Fruit fly (Drosophila melanogaster) whole organism, embryonic: ENCODE results near the gene CG14669.

Experiments used
- CG10959 ChIP-seq: fragments of 200-800 bp; sonication (Bioruptor generic); IDR thresholded peaks from 2 replicates; pipeline ENCODE4 v1.3.6; 2022; ENCODE audit warnings: missing biosample characterization, missing genetic modification characterization
- CG11247 ChIP-seq: fragments of 200-800 bp; sonication (Bioruptor generic); IDR thresholded peaks from 2 replicates; pipeline ENCODE4 v1.3.6; 2022; ENCODE audit warnings: missing biosample characterization, missing genetic modification characterization
- CG12104 ChIP-seq: fragments of 200-800 bp; sonication (Bioruptor generic); optimal IDR thresholded peaks from 3 replicates; lab custom pipeline; 2016; ENCODE audit warnings: missing biosample characterization, missing genetic modification characterization
- CG12299 ChIP-seq: fragments of 200-800 bp; sonication (Bioruptor generic); optimal IDR thresholded peaks from 2 replicates; lab custom pipeline; 2018; ENCODE audit warnings: missing biosample characterization, mild to moderate bottlenecking, missing genetic modification characterization
- CG13775 ChIP-seq: fragments of 200-800 bp; sonication (Bioruptor generic); optimal IDR thresholded peaks from 3 replicates; lab custom pipeline; 2017; ENCODE audit warnings: missing biosample characterization, mild to moderate bottlenecking, missing genetic modification characterization
- CG15011 ChIP-seq: fragments of 200-800 bp; sonication (Bioruptor generic); optimal IDR thresholded peaks from 3 replicates; lab custom pipeline; 2018; ENCODE audit warnings: missing biosample characterization, mild to moderate bottlenecking, missing genetic modification characterization
- CG15269 ChIP-seq: fragments of 200-800 bp; sonication (Bioruptor generic); optimal IDR thresholded peaks from 2 replicates; lab custom pipeline; 2018; ENCODE audit warnings: missing biosample characterization, mild to moderate bottlenecking, missing genetic modification characterization, moderate library complexity
- CG15696 ChIP-seq: fragments of 200-800 bp; sonication (Bioruptor generic); optimal IDR thresholded peaks from 2 replicates; lab custom pipeline; 2019; ENCODE audit warnings: missing biosample characterization, mild to moderate bottlenecking, missing genetic modification characterization, moderate library complexity
- CG16863 ChIP-seq: fragments of 200-800 bp; sonication (Bioruptor generic); optimal IDR thresholded peaks from 3 replicates; lab custom pipeline; 2016; ENCODE audit warnings: missing biosample characterization, missing genetic modification characterization
- CG17186 ChIP-seq: fragments of 200-800 bp; sonication (Bioruptor generic); optimal IDR thresholded peaks from 3 replicates; lab custom pipeline; 2017; ENCODE audit warnings: missing biosample characterization, missing genetic modification reagents, missing genetic modification characterization
- CG17829 ChIP-seq: fragments of 200-800 bp; optimal IDR thresholded peaks from 2 replicates; lab custom pipeline; 2019; ENCODE audit warnings: missing biosample characterization, mild to moderate bottlenecking, missing genetic modification characterization, moderate library complexity
- CG17912 ChIP-seq: fragments of 200-800 bp; sonication (Bioruptor generic); optimal IDR thresholded peaks from 2 replicates; lab custom pipeline; 2018; ENCODE audit warnings: missing biosample characterization, mild to moderate bottlenecking, missing genetic modification characterization
- CG2120 ChIP-seq: fragments of 200-800 bp; sonication (Bioruptor generic); optimal IDR thresholded peaks from 3 replicates; lab custom pipeline; 2016; ENCODE audit warnings: missing biosample characterization, missing genetic modification characterization
- CG2712 ChIP-seq: fragments of 200-800 bp; optimal IDR thresholded peaks from 3 replicates; lab custom pipeline; 2019; ENCODE audit warnings: missing biosample characterization, mild to moderate bottlenecking, missing genetic modification characterization, moderate library complexity
- CG3847 ChIP-seq: fragments of 200-800 bp; sonication (Bioruptor generic); IDR thresholded peaks from 2 replicates; pipeline ENCODE4 v1.3.6; 2022; ENCODE audit warnings: missing biosample characterization, missing genetic modification characterization
- CG4360 ChIP-seq: fragments of 200-800 bp; sonication (Bioruptor generic); IDR thresholded peaks from 2 replicates; pipeline ENCODE4 v1.3.6; 2022; ENCODE audit warnings: missing biosample characterization, missing genetic modification characterization
- CG5245 ChIP-seq: fragments of 200-800 bp; sonication (Bioruptor generic); optimal IDR thresholded peaks from 3 replicates; lab custom pipeline; 2016; ENCODE audit warnings: missing biosample characterization, missing genetic modification characterization
- CG7271 ChIP-seq: fragments of 200-800 bp; sonication (Bioruptor generic); optimal IDR thresholded peaks from 2 replicates; lab custom pipeline; 2018; ENCODE audit warnings: missing biosample characterization, mild to moderate bottlenecking, missing genetic modification characterization, moderate library complexity
- CG8765 ChIP-seq: fragments of 200-800 bp; sonication (Bioruptor generic); IDR thresholded peaks from 2 replicates; pipeline ENCODE4 v1.3.6; 2022; ENCODE audit warnings: missing biosample characterization, missing genetic modification characterization
- CG9727 ChIP-seq: fragments of 200-800 bp; sonication (Bioruptor generic); optimal IDR thresholded peaks from 3 replicates; lab custom pipeline; 2017; ENCODE audit warnings: missing biosample characterization, mild to moderate bottlenecking, missing genetic modification characterization
- Dad ChIP-seq: fragments of 200-800 bp; sonication (Bioruptor generic); optimal IDR thresholded peaks from 3 replicates; lab custom pipeline; 2016; ENCODE audit warnings: missing biosample characterization, missing genetic modification characterization
- Gsc ChIP-seq: fragments of 200-800 bp; sonication (Bioruptor generic); IDR thresholded peaks from 2 replicates; pipeline ENCODE4 v1.3.6; 2022; ENCODE audit warnings: missing biosample characterization, missing genetic modification characterization
- H15 ChIP-seq: fragments of 200-800 bp; sonication (Bioruptor generic); IDR thresholded peaks from 3 replicates; pipeline ENCODE4 v1.3.6; 2022; ENCODE audit warnings: missing biosample characterization, missing genetic modification characterization
- MTF-1 ChIP-seq: fragments of 200-800 bp; sonication (Bioruptor generic); optimal IDR thresholded peaks from 2 replicates; lab custom pipeline; 2018; ENCODE audit warnings: missing biosample characterization, mild to moderate bottlenecking, missing genetic modification characterization, borderline replicate concordance
- Mad ChIP-seq: fragments of 200-800 bp; sonication (Bioruptor generic); optimal IDR thresholded peaks from 2 replicates; lab custom pipeline; 2016; ENCODE audit warnings: missing biosample characterization, missing genetic modification characterization
- Max ChIP-seq: fragments of 200-800 bp; sonication (Bioruptor generic); optimal IDR thresholded peaks from 2 replicates; lab custom pipeline; 2016; ENCODE audit warnings: missing biosample characterization, mild to moderate bottlenecking, missing genetic modification characterization
- Mes4 ChIP-seq: fragments of 200-800 bp; sonication (Bioruptor generic); optimal IDR thresholded peaks from 2 replicates; lab custom pipeline; 2016; ENCODE audit warnings: missing biosample characterization, missing genetic modification characterization
- Nf-YA ChIP-seq: fragments of 200-800 bp; sonication (Bioruptor generic); IDR thresholded peaks from 2 replicates; pipeline ENCODE4 v1.3.6; 2022; ENCODE audit warnings: missing biosample characterization, missing genetic modification characterization
- Sox100B ChIP-seq: fragments of 200-800 bp; sonication (Bioruptor generic); optimal IDR thresholded peaks from 3 replicates; lab custom pipeline; 2018; ENCODE audit warnings: missing biosample characterization, mild to moderate bottlenecking, missing genetic modification characterization
- TFAM ChIP-seq: fragments of 200-800 bp; sonication (Bioruptor generic); optimal IDR thresholded peaks from 2 replicates; lab custom pipeline; 2017; ENCODE audit warnings: missing biosample characterization, missing genetic modification characterization, inconsistent platforms
- ac ChIP-seq: fragments of 200-800 bp; sonication (Bioruptor generic); optimal IDR thresholded peaks from 3 replicates; lab custom pipeline; 2017; ENCODE audit warnings: missing biosample characterization, mild to moderate bottlenecking, missing genetic modification characterization
- bab2 ChIP-seq: fragments of 200-800 bp; sonication (Bioruptor generic); optimal IDR thresholded peaks from 2 replicates; lab custom pipeline; 2016; ENCODE audit warnings: missing biosample characterization, missing genetic modification characterization
- bigmax ChIP-seq: fragments of 200-800 bp; sonication (Bioruptor generic); optimal IDR thresholded peaks from 2 replicates; lab custom pipeline; 2018; ENCODE audit warnings: missing biosample characterization, mild to moderate bottlenecking, missing genetic modification characterization
- caup ChIP-seq: fragments of 200-800 bp; sonication (Bioruptor generic); optimal IDR thresholded peaks from 3 replicates; lab custom pipeline; 2017; ENCODE audit warnings: missing biosample characterization, mild to moderate bottlenecking, missing genetic modification characterization, moderate library complexity; ENCODE audit not compliant: severe bottlenecking
- chif ChIP-seq, 2 experiments: fragments of 200-800 bp; sonication (Bioruptor generic); optimal IDR thresholded peaks; 3 replicates each; lab custom pipeline; 2016; ENCODE audit warnings: missing biosample characterization in 2 of 2, missing genetic modification characterization in 2 of 2
- cwo ChIP-seq: fragments of 200-800 bp; sonication (Bioruptor generic); optimal IDR thresholded peaks from 3 replicates; lab custom pipeline; 2017; ENCODE audit warnings: missing biosample characterization, missing genetic modification characterization, mild to moderate bottlenecking, moderate library complexity, missing genetic modification reagents
- dm ChIP-seq: fragments of 200-800 bp; sonication (Bioruptor generic); optimal IDR thresholded peaks from 3 replicates; lab custom pipeline; 2016; ENCODE audit warnings: missing biosample characterization, missing genetic modification characterization
- dpn ChIP-seq, 2 experiments: fragments of 200-800 bp; sonication (Bioruptor generic); optimal IDR thresholded peaks; 3 replicates each; lab custom pipeline; 2016; ENCODE audit warnings: missing biosample characterization in 2 of 2, missing genetic modification characterization in 2 of 2
- dysf ChIP-seq: fragments of 200-800 bp; sonication (Bioruptor generic); IDR thresholded peaks from 3 replicates; pipeline ENCODE4 v1.3.6; 2022; ENCODE audit warnings: missing biosample characterization, missing genetic modification characterization
- fd64A ChIP-seq: fragments of 200-800 bp; sonication (Bioruptor generic); optimal IDR thresholded peaks from 3 replicates; lab custom pipeline; 2018; ENCODE audit warnings: missing biosample characterization, mild to moderate bottlenecking, missing genetic modification characterization
- grau ChIP-seq: fragments of 200-800 bp; optimal IDR thresholded peaks from 3 replicates; lab custom pipeline; 2019; ENCODE audit warnings: missing biosample characterization, mild to moderate bottlenecking, missing genetic modification characterization, moderate library complexity
- gro ChIP-seq: fragments of 200-800 bp; sonication (Bioruptor generic); optimal IDR thresholded peaks from 2 replicates; lab custom pipeline; 2016; ENCODE audit warnings: missing biosample characterization, missing genetic modification characterization
- hkb ChIP-seq, 2 experiments: fragments of 200-800 bp in 1 of 2; fragments of >200 bp in 1 of 2; sonication (Bioruptor generic) in 1 of 2; IDR thresholded peaks in 1 of 2; optimal IDR thresholded peaks in 1 of 2; 2 replicates each; pipeline versions ENCODE4 v1.3.6 to Lab custom; 2017 to 2022; ENCODE audit warnings: missing biosample characterization in 1 of 2, missing genetic modification characterization in 1 of 2
- jing ChIP-seq: fragments of 200-800 bp; sonication (Bioruptor generic); optimal IDR thresholded peaks from 2 replicates; lab custom pipeline; 2018; ENCODE audit warnings: missing biosample characterization, mild to moderate bottlenecking, missing genetic modification characterization
- nmo ChIP-seq: fragments of 200-800 bp; sonication (Bioruptor generic); optimal IDR thresholded peaks from 2 replicates; lab custom pipeline; 2018; ENCODE audit warnings: missing biosample characterization, mild to moderate bottlenecking, missing genetic modification characterization, moderate library complexity
- nom ChIP-seq: fragments of 200-800 bp; sonication (Bioruptor generic); optimal IDR thresholded peaks from 2 replicates; lab custom pipeline; 2017; ENCODE audit warnings: missing biosample characterization, missing genetic modification characterization, mild to moderate bottlenecking, moderate library complexity, missing genetic modification reagents
- oc ChIP-seq: fragments of 200-800 bp; sonication (Bioruptor generic); optimal IDR thresholded peaks from 2 replicates; lab custom pipeline; 2018; ENCODE audit warnings: missing biosample characterization, mild to moderate bottlenecking, missing genetic modification characterization, moderate library complexity
- psq ChIP-seq: fragments of 200-800 bp; sonication (Bioruptor generic); optimal IDR thresholded peaks from 2 replicates; lab custom pipeline; 2017; ENCODE audit warnings: missing biosample characterization, missing genetic modification characterization
- rib ChIP-seq: fragments of 200-800 bp; sonication (Bioruptor generic); IDR thresholded peaks from 2 replicates; pipeline ENCODE4 v1.3.6; 2022; ENCODE audit warnings: missing biosample characterization, missing genetic modification characterization
- schlank ChIP-seq: fragments of 200-800 bp; sonication (Bioruptor generic); optimal IDR thresholded peaks from 2 replicates; lab custom pipeline; 2018; ENCODE audit warnings: missing biosample characterization, mild to moderate bottlenecking, missing genetic modification characterization

CG14669 gene

DNA sequence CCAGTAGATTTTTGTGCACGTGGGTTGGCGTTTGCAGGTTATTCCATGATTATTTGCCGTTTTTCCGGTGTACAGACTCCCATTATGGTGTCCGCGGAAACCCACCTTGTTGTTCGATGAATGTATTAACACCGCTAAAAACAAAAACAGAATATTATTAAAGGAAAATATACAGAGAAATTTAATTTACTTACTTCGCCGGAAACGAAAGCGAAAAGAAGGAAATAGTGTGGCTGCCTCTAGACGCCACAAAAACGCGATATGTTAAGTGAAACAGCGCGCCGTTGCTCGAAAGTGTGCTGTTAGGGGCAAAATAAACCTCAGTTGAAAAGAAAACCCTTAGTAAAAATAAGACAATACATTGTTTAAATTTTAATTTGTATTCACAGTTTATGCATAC lies 52.5 kb downstream of the CG14669 start, which contains the start of gene RpL35A (continued):
- 0 out of 3 replicates have a peak, but pooled peaks have one; percentile 9 for TF ChIP-seq H15 (GFP tag; lab: Robert Waterston, UW)
- TF ChIP-seq CG17829 (tag; lab: Kevin White, UChicago) = peak; percentile 76
- no peak for TF ChIP-seq bab2 (GFP tag; lab: Kevin White, UChicago)
- TF ChIP-seq ac (GFP tag; lab: Kevin White, UChicago) = peak; percentile 61
- TF ChIP-seq rib (GFP tag; lab: Robert Waterston, UW) = no peak
- TF ChIP-seq caup (GFP tag; lab: Kevin White, UChicago) = peak; percentile 92
- peak; percentile 27 for TF ChIP-seq CG16863 (GFP tag; lab: Kevin White, UChicago)
- TF ChIP-seq nom (GFP tag; lab: Kevin White, UChicago) = peak; percentile 85
- TF ChIP-seq jing (GFP tag; lab: Kevin White, UChicago) = no peak
- TF ChIP-seq dpn (GFP tag; optimal IDR thresholded peaks at IDR 0.05; lab: Kevin White, UChicago) = peak in 1 of 2 experiments; percentile 71
- TF ChIP-seq dm (GFP tag; lab: Kevin White, UChicago) = peak; percentile 89
- TF ChIP-seq fd64A (GFP tag; lab: Kevin White, UChicago) = peak; percentile 82
- peak; percentile 100 for TF ChIP-seq CG17186 (GFP tag; lab: Kevin White, UChicago)
- TF ChIP-seq cwo (GFP tag; lab: Kevin White, UChicago) = peak; percentile 52
- TF ChIP-seq CG2120 (GFP tag; lab: Kevin White, UChicago) = peak; percentile 10
- TF ChIP-seq schlank = peak; percentile 76
- no peak for TF ChIP-seq CG4360 (GFP tag; lab: Robert Waterston, UW)
- TF ChIP-seq psq = no peak
- TF ChIP-seq CG12104 (GFP tag; lab: Kevin White, UChicago) = peak; percentile 77
- peak; percentile 85 for TF ChIP-seq Mes4 (GFP tag; lab: Kevin White, UChicago)
- TF ChIP-seq gro (GFP tag; lab: Kevin White, UChicago) = peak; percentile 76
- TF ChIP-seq CG5245 (GFP tag; lab: Kevin White, UChicago) = peak; percentile 26
- TF ChIP-seq CG15696 (tag; lab: Kevin White, UChicago) = no peak
- TF ChIP-seq Mad = peak; percentile 53
- TF ChIP-seq CG13775 (GFP tag; lab: Kevin White, UChicago) = peak; percentile 79
- TF ChIP-seq TFAM = peak; percentile 60
- no peak for TF ChIP-seq CG8765 (GFP tag; lab: Robert Waterston, UW)
- peak; percentile 81 for TF ChIP-seq Dad
- TF ChIP-seq CG2712 (tag; lab: Kevin White, UChicago) = peak; percentile 59
- TF ChIP-seq oc = no peak
- peak; percentile 77 for TF ChIP-seq CG12299 (tag; lab: Kevin White, UChicago)
- peak; percentile 55; the same call in 1 of the 2 replicates for TF ChIP-seq Nf-YA (GFP tag; lab: Robert Waterston, UW)
- TF ChIP-seq CG3847 (GFP tag; lab: Robert Waterston, UW) = peak; percentile 39; the same call in 1 of the 2 replicates
- peak; percentile 90 for TF ChIP-seq CG17912
- TF ChIP-seq chif (GFP tag; optimal IDR thresholded peaks at IDR 0.05; lab: Kevin White, UChicago) = peak; percentile 37 to 65
- TF ChIP-seq MTF-1 (GFP tag; lab: Kevin White, UChicago) = peak; percentile 90
- TF ChIP-seq nmo (GFP tag; lab: Kevin White, UChicago) = peak; percentile 57
- no peak for TF ChIP-seq CG10959 (GFP tag; lab: Robert Waterston, UW)
- TF ChIP-seq hkb (optimal IDR thresholded peaks at IDR 0.05; lab: Kevin White, UChicago) = no peak
- TF ChIP-seq hkb (GFP tag; IDR thresholded peaks at IDR 0.05; lab: Robert Waterston, UW) = peak; percentile 75
- TF ChIP-seq CG7271 (tag; lab: Kevin White, UChicago) = peak; percentile 92
- peak; percentile 57 for TF ChIP-seq grau (tag; lab: Kevin White, UChicago)
- peak; percentile 83 for TF ChIP-seq CG9727 (GFP tag; lab: Kevin White, UChicago)
- TF ChIP-seq dysf (GFP tag; lab: Robert Waterston, UW) = no peak; the same call in 2 of the 3 replicates
- peak; percentile 75 for TF ChIP-seq bigmax (GFP tag; lab: Kevin White, UChicago)
- peak; percentile 66 for TF ChIP-seq Sox100B (GFP tag; lab: Kevin White, UChicago)
- TF ChIP-seq CG15269 = peak; percentile 71
- TF ChIP-seq CG15011 = no peak
- no peak for TF ChIP-seq Gsc (GFP tag; lab: Robert Waterston, UW)
- peak; percentile 57 for TF ChIP-seq CG11247
- TF ChIP-seq Max (GFP tag; lab: Kevin White, UChicago) = peak; percentile 70
